Fruit fly (Drosophila melanogaster) S2 (cell line): ENCODE measurements around the gene CG5151.

Experiments
- CG8478 ChIP-seq: fragments of >200 bp; optimal IDR thresholded peaks from 2 replicates; lab custom pipeline; 2018
- CTCF ChIP-seq, 2 experiments: fragments of >200 bp; optimal IDR thresholded peaks; 2 replicates each; lab custom pipeline; 2018

CG5151 gene

DNA sequence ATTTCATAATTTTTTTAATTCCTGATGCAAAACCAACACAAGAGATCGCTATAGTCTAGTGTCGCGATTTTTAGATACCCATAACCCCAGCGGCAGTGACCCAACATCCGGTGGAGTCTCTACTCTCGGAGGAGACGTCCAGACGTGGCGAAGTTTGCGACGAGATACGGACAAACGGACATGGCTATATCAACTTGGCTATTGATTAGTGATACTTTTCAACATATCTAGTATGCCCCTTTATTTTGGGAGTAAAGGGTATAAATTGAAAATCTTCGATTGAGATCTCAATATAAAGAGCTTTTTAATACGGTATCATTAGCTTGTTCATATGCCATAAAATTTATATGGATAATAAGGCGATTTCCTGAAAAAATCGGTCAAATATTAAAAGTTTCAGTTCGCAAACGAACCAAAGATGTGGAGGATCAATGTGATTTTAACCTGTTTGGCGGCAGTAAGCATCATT lies 33.0 kb upstream of the CG5151 start, which contains the start of gene CG33687:
Gene CG33687, plus strand, starts transcription at position 419 of the 469 bp plus-strand sequence.
- TF ChIP-seq CG8478: no peak
- no peak for TF ChIP-seq CTCF (optimal IDR thresholded peaks at IDR 0.05; lab: Kevin White, UChicago)

DNA sequence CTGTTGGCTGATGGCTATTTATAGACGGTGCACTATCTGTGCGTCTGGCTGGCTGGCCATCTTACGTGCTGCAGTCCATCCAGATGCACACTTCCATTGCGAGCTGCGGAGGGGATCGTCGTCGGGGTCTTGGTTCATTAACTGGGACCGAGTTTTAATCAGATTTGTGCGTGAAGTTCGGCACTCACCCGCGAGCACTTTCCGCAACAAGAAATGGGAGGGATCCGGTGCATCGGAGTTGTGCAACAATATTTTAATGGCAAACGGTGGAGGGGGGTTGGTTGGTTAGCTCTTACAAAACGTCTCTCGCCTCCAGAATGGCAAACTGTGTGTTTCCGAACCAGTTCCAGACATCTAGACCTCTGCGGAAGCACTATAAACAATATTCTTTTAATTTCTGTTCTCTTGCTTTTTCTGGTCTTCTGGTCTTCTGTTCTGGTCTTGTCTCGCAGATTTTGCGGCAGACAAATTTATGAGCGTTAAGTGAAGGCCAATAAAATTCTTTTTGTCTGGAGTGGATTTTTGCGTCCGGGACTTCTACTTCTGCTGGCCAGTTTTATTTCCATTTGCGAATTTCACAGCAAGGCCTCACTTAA lies 32.2 kb upstream of the CG5151 start:
- TF ChIP-seq CTCF (optimal IDR thresholded peaks at IDR 0.05; lab: Kevin White, UChicago) (no peak), CG8478 (no peak)

DNA sequence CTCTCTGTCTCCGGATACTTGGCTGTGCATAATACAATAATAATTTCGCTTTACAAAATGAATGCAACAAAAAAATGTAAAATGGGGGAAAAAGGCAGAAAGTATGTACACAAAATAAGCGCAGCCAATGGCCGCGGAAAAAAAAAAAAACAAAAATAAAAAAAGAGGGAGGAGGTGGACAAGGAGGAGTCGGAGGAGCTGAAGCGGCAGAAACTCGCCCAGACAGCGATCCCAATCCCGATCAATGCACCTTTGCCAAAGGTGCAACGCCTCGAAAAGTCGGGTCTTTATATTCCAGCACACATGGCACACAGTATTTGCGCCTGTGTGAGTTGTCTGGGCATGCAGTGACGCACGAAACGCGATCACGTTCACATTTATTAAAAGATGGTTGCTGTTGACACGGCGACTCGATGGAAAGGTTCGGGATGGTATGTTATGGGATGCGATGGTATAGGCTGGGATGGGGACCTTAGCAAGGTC lies 31.0 kb upstream of the CG5151 start:
- no peak for TF ChIP-seq CG8478
- no peak for TF ChIP-seq CTCF (optimal IDR thresholded peaks at IDR 0.05; lab: Kevin White, UChicago)

DNA sequence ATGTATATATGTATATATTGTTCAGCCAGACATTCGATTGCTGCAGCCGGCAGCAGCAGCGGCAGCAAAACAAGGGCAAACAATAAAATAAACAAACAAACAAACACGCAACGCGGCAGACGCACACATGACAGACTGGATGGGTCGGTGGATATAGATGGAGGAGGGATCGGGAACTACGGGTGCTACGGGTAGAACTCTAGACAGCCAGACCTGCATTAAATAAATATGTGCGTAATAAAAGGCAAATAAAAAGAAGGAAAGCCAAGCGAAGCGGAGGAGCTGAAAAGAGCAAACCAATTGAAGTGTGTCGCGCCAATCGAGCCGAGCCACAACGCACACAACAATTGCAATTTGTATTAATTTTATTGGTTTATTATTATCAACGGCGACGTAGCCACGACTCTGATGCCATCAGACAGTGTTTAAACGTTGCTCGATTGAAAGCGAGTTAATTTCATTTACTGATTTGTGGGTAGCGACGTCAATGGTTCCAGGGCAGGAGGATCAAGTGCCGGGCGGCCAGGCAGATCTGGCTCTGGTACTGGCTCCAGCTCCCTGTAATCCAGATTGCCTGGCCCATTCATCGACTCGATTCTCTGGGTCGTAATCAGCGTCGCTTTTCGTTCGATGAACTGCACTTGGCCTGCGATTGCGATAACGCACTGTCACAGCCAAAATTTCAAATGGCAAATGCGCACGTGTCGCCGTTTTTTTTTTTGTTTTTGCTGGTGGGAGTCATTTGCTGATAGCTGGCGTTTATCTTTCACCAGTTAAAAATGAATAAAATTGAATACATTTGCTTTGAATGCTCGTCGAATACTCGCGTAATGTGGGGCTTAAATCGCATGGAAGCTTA lies 29.6 kb upstream of the CG5151 start:
- TF ChIP-seq CG8478: no peak
- TF ChIP-seq CTCF (optimal IDR thresholded peaks at IDR 0.05; lab: Kevin White, UChicago): no peak

DNA sequence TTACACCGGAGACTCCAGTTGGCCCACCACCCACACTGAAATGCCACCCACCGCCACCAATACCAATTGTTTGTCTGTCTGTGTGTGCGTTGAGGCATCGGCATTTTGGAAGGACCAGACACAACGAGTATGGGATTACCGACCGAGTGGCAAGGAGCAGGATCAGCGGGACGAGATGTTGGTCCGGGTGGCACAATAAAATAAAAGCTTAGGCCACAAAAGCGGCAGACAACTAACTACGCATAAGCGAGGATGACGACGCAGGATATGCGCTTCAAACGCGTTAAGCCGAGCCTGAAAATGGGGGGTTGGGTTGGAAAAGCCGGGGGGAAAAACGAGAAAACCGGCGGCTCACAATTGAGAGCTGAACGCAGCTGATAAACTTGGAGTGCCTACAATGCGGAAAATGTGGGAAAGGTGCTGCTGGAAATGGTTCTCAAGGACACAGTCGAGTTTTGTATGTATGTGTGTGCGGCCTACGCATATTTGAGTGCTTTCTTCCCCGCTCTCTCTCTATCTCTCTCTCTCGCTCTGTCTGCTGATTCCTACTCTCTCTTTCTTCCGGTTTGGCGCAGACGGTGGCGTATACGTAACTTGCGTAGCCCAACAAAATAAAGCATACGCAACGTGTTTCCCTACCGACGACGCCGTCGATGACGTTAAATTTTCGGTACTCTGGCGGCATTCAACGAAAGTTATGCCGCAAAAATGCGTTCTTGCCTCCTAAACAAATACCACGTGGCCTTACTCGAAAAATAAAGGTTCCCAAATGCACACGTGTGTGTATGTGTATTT lies 28.3 kb upstream of the CG5151 start:
- no peak for TF ChIP-seq CTCF (optimal IDR thresholded peaks at IDR 0.05; lab: Kevin White, UChicago)

DNA sequence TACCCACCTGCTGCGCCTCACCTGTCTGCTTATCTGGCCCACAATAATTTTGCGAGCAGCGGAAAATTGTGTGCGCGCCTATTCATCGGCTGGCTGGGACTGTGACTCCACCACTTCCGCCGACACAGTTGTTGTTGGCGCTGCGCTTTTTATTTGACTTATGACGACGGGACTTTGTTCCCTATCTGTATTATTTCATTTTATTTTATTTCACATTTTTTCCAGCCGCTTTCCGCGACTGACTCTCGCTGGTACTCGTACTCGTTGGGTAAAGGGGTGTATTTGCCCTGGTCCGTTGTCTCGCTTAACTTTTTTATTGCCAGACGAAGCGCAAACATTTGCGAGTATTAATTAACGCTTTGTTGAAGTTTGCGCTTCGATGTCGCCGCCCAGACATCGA lies 26.4 kb upstream of the CG5151 start:
- no peak for TF ChIP-seq CG8478
- no peak for TF ChIP-seq CTCF (optimal IDR thresholded peaks at IDR 0.05; lab: Kevin White, UChicago)

DNA sequence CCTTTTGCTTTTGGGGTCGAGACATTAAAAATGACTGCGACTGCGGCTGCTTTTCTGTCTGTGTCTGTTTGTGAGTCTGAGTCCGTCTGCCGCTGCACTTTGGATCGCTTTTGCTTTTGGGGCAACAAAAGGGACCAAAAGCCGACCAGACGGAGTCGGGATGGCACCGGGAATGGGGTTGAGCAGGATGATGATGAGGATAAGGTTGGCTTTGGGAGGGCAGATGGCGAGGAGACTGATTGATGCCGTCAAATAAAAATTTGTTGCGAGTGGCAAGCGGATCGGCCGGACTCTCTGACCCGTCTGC lies 25.4 kb upstream of the CG5151 start:
- TF ChIP-seq CG8478: no peak
- TF ChIP-seq CTCF (optimal IDR thresholded peaks at IDR 0.05; lab: Kevin White, UChicago): no peak

DNA sequence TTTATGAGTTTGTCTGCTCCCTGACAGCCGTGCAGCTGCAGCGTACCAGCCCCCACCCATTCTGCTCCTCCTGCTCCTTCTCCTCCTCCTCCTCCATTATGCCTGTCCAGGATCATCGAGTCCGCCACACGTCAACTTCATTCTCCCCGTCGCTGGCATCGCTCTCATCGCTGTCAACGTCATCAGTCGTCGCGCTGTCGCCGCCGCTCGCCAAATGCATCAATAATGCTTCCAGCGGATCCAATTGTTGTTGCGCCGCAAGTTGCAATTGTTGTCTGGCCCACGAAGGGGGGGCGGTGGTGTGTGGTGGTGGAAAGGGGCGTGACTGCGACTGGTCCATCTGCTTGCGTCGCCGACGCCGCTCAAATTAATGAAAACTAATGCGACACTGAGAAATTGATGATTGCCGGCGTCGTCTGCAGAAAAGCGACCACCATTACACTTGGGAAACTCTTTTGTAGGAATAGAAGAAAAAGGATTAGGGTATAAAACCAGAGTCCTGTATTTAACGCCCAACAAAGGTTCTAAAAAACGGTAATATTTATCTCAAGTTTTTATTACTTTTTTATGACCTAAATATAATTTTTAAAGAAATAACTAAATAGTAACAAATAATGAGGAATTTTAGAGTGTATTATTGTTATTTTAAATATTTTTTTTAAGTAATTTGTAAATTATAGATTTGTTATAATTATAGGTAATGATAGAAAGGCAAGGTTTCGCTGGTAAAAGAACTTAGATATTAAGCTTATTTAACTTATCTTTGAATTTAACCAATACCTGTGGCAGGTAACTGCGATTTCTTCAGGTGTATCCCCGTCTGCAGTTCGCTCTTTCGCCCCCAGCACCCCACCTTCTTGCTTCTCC lies 24.8 kb upstream of the CG5151 start:
- TF ChIP-seq CG8478 (no peak), CTCF (optimal IDR thresholded peaks at IDR 0.05; lab: Kevin White, UChicago) (no peak)

DNA sequence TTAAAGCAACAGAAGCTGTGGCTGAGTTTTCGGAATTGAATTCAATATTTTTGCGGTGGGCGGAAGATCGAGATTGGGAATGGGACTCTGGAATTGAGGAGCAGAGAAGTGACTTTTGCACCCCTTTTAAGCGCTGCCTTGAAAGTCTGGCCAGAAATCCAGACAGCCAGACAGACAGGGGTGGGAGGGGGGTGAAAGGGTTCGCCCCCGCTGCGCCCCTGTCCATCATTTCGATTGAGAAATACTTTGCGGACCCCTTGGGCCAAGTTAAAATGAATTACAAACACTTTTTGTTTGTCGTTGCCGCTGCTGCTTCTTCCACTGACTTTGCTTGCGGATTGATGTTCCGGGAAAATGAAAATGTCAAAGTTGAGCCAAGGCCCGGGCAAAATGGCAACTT lies 19.0 kb upstream of the CG5151 start:
- TF ChIP-seq CTCF (optimal IDR thresholded peaks at IDR 0.05; lab: Kevin White, UChicago) (no peak), CG8478 (no peak)

DNA sequence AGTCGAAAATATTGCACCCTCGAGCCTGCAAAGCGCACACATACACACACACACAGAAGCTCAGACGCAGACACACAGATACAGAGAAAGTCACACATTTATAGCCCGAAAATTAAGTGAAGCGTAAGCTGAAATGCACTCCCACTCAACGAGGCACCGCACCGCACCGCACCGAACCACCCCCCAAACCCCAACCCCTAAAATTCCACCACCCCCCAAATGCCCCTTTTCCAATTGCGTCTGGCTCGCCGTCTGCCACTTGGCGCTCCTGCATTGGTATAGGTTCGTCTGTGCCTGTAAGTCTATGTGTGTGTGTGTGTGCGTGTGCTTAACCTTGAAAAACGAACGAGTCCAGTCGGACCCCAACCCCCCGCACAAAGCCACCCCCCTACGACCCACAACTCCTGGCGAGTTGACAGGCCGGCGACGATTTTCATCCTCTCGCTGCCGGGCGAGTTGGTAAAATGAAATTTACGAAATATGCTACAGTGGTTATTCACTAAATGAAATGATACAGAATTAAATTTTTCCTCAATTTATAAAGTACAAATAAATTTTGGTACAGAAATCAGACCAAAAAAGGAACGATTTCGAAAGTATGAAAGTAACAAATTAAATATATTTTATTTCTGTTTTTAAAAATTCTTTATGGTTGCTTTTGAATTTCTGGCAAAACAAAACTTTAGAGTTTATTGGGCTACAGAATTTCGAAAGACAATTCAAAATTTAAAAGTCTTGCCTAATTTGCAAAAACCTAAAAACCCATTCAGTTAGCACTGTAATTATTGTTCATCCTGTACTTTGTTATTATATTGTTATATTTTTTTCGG lies 18.3 kb upstream of the CG5151 start:
- no peak for TF ChIP-seq CTCF (optimal IDR thresholded peaks at IDR 0.05; lab: Kevin White, UChicago)
- TF ChIP-seq CG8478: no peak

DNA sequence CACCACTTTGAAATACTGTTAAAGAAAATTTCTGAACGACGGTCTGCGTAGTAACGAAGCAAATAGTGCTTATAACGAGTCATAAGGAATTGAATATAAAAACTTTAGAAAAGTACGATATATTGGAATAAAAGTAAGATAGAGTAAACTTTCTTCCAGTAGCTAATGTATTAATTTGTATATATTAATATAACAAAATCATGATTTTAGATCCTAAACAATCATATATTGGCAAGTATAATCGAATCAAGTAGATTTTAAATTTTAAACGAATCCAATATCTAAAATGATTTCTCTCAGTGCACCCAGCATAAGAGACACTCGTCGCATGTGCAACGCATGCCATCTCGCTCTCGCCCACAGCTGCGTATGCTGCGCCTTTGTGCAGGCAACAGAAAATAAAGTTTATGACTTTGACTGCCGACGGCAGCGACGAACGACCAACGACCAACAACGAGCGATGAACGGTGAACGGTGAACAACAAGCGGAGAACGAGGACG lies 16.9 kb upstream of the CG5151 start:
- TF ChIP-seq CTCF (optimal IDR thresholded peaks at IDR 0.05; lab: Kevin White, UChicago) (no peak), CG8478 (no peak)

DNA sequence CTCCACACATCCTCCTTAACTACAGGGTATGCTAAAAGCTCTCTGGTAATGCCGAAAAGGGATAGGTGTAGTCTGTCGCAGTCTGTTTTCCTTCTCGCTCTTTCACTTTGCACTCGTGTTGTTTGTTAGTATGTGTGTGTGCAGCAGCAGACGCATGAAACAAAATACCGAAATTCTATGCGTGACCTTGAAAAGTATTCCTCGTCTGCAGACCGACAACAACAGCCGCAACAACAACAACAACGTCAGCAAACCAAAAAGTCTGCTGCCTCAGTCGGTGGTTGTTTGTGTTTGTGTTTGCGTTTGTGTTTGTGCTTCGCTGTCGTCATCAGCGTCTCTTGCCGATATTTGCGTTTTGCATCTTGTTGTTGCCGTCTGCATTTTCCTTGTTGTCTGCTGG lies 13.9 kb upstream of the CG5151 start:
- TF ChIP-seq CG8478: no peak
- TF ChIP-seq CTCF (optimal IDR thresholded peaks at IDR 0.05; lab: Kevin White, UChicago): no peak

DNA sequence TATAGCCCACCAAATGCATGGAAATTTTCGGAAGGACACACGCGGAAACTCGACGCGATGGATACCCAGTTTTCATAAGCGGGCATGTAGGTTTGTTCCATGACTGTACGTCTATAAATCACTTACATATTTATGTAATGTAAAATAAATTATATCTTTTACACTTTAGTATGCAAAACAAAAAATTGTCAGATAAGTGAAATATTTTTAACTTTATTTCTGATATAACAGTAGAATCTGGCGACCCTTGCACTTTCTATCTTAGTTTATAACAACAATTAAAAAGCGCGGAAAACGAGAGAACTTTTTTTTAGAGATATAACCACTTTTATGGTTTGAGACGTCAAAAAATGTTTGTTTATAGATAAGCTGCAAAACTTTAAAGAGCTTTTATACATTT lies 13.2 kb upstream of the CG5151 start:
- no peak for TF ChIP-seq CG8478
- no peak for TF ChIP-seq CTCF (optimal IDR thresholded peaks at IDR 0.05; lab: Kevin White, UChicago)

DNA sequence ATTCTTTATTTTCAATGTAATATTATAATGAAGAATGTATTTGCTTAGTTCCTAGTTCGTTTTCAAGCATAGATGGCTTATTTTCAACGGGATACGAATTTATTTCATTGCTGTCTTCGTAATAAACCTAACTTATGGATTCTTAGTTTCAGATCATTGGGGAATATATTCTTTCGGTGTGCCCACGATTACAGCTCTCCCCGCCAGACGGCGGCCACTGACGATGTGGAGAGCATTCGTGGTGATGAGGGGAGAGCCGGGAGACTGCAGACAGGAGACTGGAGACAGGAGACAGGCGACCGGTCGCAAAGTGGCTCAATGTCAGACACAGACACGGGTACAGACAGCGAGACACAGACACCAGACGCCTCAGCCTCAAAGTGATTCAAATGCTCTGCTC lies 12.8 kb upstream of the CG5151 start:
- no peak for TF ChIP-seq CTCF (optimal IDR thresholded peaks at IDR 0.05; lab: Kevin White, UChicago)
